Fruit fly (Drosophila melanogaster) whole organism, adult: ENCODE results near the gene phol.

Experiments
- CG11617 ChIP-seq: fragments of 200-800 bp; sonication (Bioruptor generic); optimal IDR thresholded peaks from 2 replicates; lab custom pipeline; 2017; ENCODE audit warnings: mild to moderate bottlenecking, missing biosample characterization, missing genetic modification reagents, missing genetic modification characterization
- CG12768 ChIP-seq: fragments of 200-800 bp; sonication (Bioruptor generic); optimal IDR thresholded peaks from 2 replicates; lab custom pipeline; 2017; ENCODE audit warnings: missing biosample characterization, missing genetic modification characterization, mild to moderate bottlenecking, moderate library complexity, missing genetic modification reagents
- CG14711 ChIP-seq: fragments of 200-800 bp; sonication (Bioruptor generic); optimal IDR thresholded peaks from 2 replicates; lab custom pipeline; 2018; ENCODE audit warnings: missing biosample characterization, mild to moderate bottlenecking, missing genetic modification characterization, moderate library complexity
- CG1620 ChIP-seq: fragments of 200-800 bp; sonication (Bioruptor generic); optimal IDR thresholded peaks from 2 replicates; lab custom pipeline; 2016; ENCODE audit warnings: missing biosample characterization, missing genetic modification characterization
- CG33017 ChIP-seq: fragments of 200-800 bp; sonication (Bioruptor generic); optimal IDR thresholded peaks from 2 replicates; lab custom pipeline; 2018; ENCODE audit warnings: missing biosample characterization, mild to moderate bottlenecking, missing genetic modification characterization, moderate library complexity
- CG5204 ChIP-seq: fragments of 200-800 bp; sonication (Bioruptor generic); optimal IDR thresholded peaks from 2 replicates; lab custom pipeline; 2016; ENCODE audit warnings: missing biosample characterization, missing genetic modification characterization
- CG7045 ChIP-seq: fragments of 200-800 bp; sonication (Bioruptor generic); optimal IDR thresholded peaks from 2 replicates; lab custom pipeline; 2017; ENCODE audit warnings: missing biosample characterization, mild to moderate bottlenecking, missing genetic modification characterization
- CG7101 ChIP-seq: fragments of 200-800 bp; sonication (Bioruptor generic); optimal IDR thresholded peaks from 2 replicates; lab custom pipeline; 2018; ENCODE audit warnings: missing biosample characterization, mild to moderate bottlenecking, missing genetic modification characterization, moderate library complexity
- Clk ChIP-seq: fragments of 200-800 bp; sonication (Bioruptor generic); optimal IDR thresholded peaks from 2 replicates; lab custom pipeline; 2017; ENCODE audit warnings: missing biosample characterization, missing genetic modification characterization
- Crg-1 ChIP-seq: fragments of 200-800 bp; sonication (Bioruptor generic); optimal IDR thresholded peaks from 2 replicates; lab custom pipeline; 2016; ENCODE audit warnings: missing biosample characterization, missing genetic modification characterization
- Hr96 ChIP-seq: fragments of 200-800 bp; sonication (Bioruptor generic); optimal IDR thresholded peaks from 2 replicates; lab custom pipeline; 2016; ENCODE audit warnings: missing biosample characterization, missing genetic modification characterization
- Mnt ChIP-seq: fragments of 200-800 bp; sonication (Bioruptor generic); optimal IDR thresholded peaks from 2 replicates; lab custom pipeline; 2016; ENCODE audit warnings: missing biosample characterization, mild to moderate bottlenecking, missing genetic modification characterization
- bab1 ChIP-seq: fragments of 200-800 bp; sonication (Bioruptor generic); optimal IDR thresholded peaks from 3 replicates; lab custom pipeline; 2019; ENCODE audit warnings: missing biosample characterization, mild to moderate bottlenecking, missing genetic modification characterization, moderate library complexity
- cic ChIP-seq: fragments of 200-800 bp; sonication (Bioruptor generic); optimal IDR thresholded peaks from 2 replicates; lab custom pipeline; 2017; ENCODE audit warnings: missing biosample characterization, mild to moderate bottlenecking, missing genetic modification characterization, moderate library complexity
- cnc ChIP-seq, 2 experiments: fragments of >200 bp; optimal IDR thresholded peaks; 2 replicates each; lab custom pipeline; 2017
- kay ChIP-seq: fragments of 200-800 bp; sonication (Bioruptor generic); peaks from one replicate; lab custom pipeline; 2016; ENCODE audit warnings: missing biosample characterization, missing genetic modification characterization, borderline replicate concordance
- ovo ChIP-seq: fragments of 200-800 bp; sonication (Bioruptor generic); optimal IDR thresholded peaks from 2 replicates; lab custom pipeline; 2016; ENCODE audit warnings: missing biosample characterization, missing genetic modification characterization
- pad ChIP-seq: fragments of 200-800 bp; sonication (Bioruptor generic); optimal IDR thresholded peaks from 3 replicates; lab custom pipeline; 2017; ENCODE audit warnings: missing biosample characterization, missing genetic modification characterization, mild to moderate bottlenecking, moderate library complexity, missing genetic modification reagents
- tj ChIP-seq: fragments of 200-800 bp; sonication (Bioruptor generic); optimal IDR thresholded peaks from 3 replicates; lab custom pipeline; 2017; ENCODE audit warnings: missing biosample characterization, mild to moderate bottlenecking, missing genetic modification characterization, moderate library complexity
- toe ChIP-seq: fragments of 200-800 bp; sonication (Bioruptor generic); optimal IDR thresholded peaks from 2 replicates; lab custom pipeline; 2016; ENCODE audit warnings: missing biosample characterization, missing genetic modification characterization

Gene phol

dm6 chr3L:9420819-9421130 lies 35.3 kb downstream of the phol start:
- TF ChIP-seq Clk: no peak
- TF ChIP-seq kay (GFP tag; lab: Kevin White, UChicago): no peak
- no peak for TF ChIP-seq Hr96 (GFP tag; lab: Kevin White, UChicago)
- TF ChIP-seq Crg-1: no peak
- TF ChIP-seq CG12768 (GFP tag; lab: Kevin White, UChicago): no peak
- TF ChIP-seq cnc (optimal IDR thresholded peaks at IDR 0.05; lab: Kevin White, UChicago): peak; percentile 71 to 73

dm6 chr3L:9420054-9420818 lies 35.8 kb downstream of the phol start:
- TF ChIP-seq CG7101 (peak; percentile 95), pad (GFP tag; lab: Kevin White, UChicago) (peak; percentile 92), CG12768 (GFP tag; lab: Kevin White, UChicago) (peak; percentile 88), Clk (peak; percentile 61), CG5204 (GFP tag; lab: Kevin White, UChicago) (peak; percentile 89), CG7045 (GFP tag; lab: Kevin White, UChicago) (peak; percentile 95), Hr96 (GFP tag; lab: Kevin White, UChicago) (peak; percentile 80), bab1 (GFP tag; lab: Kevin White, UChicago) (peak; percentile 98), CG33017 (tag; lab: Kevin White, UChicago) (peak; percentile 96), Crg-1 (peak; percentile 87), ovo (GFP tag; lab: Kevin White, UChicago) (peak; percentile 84), CG14711 (tag; lab: Kevin White, UChicago) (peak; percentile 91), CG1620 (peak; percentile 84), kay (GFP tag; lab: Kevin White, UChicago) (peak; percentile 96), CG11617 (peak; percentile 95), toe (peak; percentile 58), cic (GFP tag; lab: Kevin White, UChicago) (peak; percentile 87), cnc (optimal IDR thresholded peaks at IDR 0.05; lab: Kevin White, UChicago) (no peak), Mnt (GFP tag; lab: Kevin White, UChicago) (peak; percentile 89), tj (GFP tag; lab: Kevin White, UChicago) (peak; percentile 94)

dm6 chr3L:9419328-9419727 lies 36.8 kb downstream of the phol start:
- TF ChIP-seq bab1 (GFP tag; lab: Kevin White, UChicago): peak; percentile 41
- no peak for TF ChIP-seq Mnt (GFP tag; lab: Kevin White, UChicago)
- TF ChIP-seq Hr96 (GFP tag; lab: Kevin White, UChicago): peak; percentile 38
- no peak for TF ChIP-seq Clk
- no peak for TF ChIP-seq kay (GFP tag; lab: Kevin White, UChicago)
- TF ChIP-seq cnc (optimal IDR thresholded peaks at IDR 0.05; lab: Kevin White, UChicago): peak; percentile 40 to 63
- no peak for TF ChIP-seq cic (GFP tag; lab: Kevin White, UChicago)
- TF ChIP-seq Crg-1: no peak
- peak; percentile 24 for TF ChIP-seq CG12768 (GFP tag; lab: Kevin White, UChicago)
- no peak for TF ChIP-seq pad (GFP tag; lab: Kevin White, UChicago)
- no peak for TF ChIP-seq toe
- no peak for TF ChIP-seq CG1620
- no peak for TF ChIP-seq CG7045 (GFP tag; lab: Kevin White, UChicago)
- TF ChIP-seq CG14711 (tag; lab: Kevin White, UChicago): no peak
- TF ChIP-seq tj (GFP tag; lab: Kevin White, UChicago): peak; percentile 54
- no peak for TF ChIP-seq ovo (GFP tag; lab: Kevin White, UChicago)
- TF ChIP-seq CG11617: no peak
- TF ChIP-seq CG7101: no peak
- TF ChIP-seq CG33017 (tag; lab: Kevin White, UChicago): no peak
- TF ChIP-seq CG5204 (GFP tag; lab: Kevin White, UChicago): peak; percentile 35

- TF ChIP-seq CG33017 (tag; lab: Kevin White, UChicago) (no peak), ovo (GFP tag; lab: Kevin White, UChicago) (no peak), pad (GFP tag; lab: Kevin White, UChicago) (no peak), Hr96 (GFP tag; lab: Kevin White, UChicago) (no peak), Mnt (GFP tag; lab: Kevin White, UChicago) (no peak), Clk (no peak), CG5204 (GFP tag; lab: Kevin White, UChicago) (no peak), toe (no peak), kay (GFP tag; lab: Kevin White, UChicago) (no peak), CG11617 (no peak), Crg-1 (no peak), bab1 (GFP tag; lab: Kevin White, UChicago) (no peak), cic (GFP tag; lab: Kevin White, UChicago) (no peak), CG1620 (no peak), CG7101 (no peak)
These were observed 38.8 kb downstream of the phol start, which contains the start of gene CG3982 for dm6 chr3L:9417288-9417687. TSS of gene CG3982 (minus strand) at chr3L:9417388.

- TF ChIP-seq Mnt (GFP tag; lab: Kevin White, UChicago) (peak; percentile 89), Clk (peak; percentile 62), bab1 (GFP tag; lab: Kevin White, UChicago) (peak; percentile 80), CG1620 (peak; percentile 84), CG11617 (peak; percentile 90), CG14711 (tag; lab: Kevin White, UChicago) (peak; percentile 85), Crg-1 (peak; percentile 77), CG5204 (GFP tag; lab: Kevin White, UChicago) (no peak), kay (GFP tag; lab: Kevin White, UChicago) (peak; percentile 87), ovo (GFP tag; lab: Kevin White, UChicago) (peak; percentile 74), CG7101 (peak; percentile 88), pad (GFP tag; lab: Kevin White, UChicago) (peak; percentile 61), Hr96 (GFP tag; lab: Kevin White, UChicago) (no peak), cic (GFP tag; lab: Kevin White, UChicago) (peak; percentile 66), tj (GFP tag; lab: Kevin White, UChicago) (peak; percentile 72), CG33017 (tag; lab: Kevin White, UChicago) (peak; percentile 84), toe (peak; percentile 91), CG7045 (GFP tag; lab: Kevin White, UChicago) (peak; percentile 83), cnc (optimal IDR thresholded peaks at IDR 0.05; lab: Kevin White, UChicago) (no peak), CG12768 (GFP tag; lab: Kevin White, UChicago) (peak; percentile 78)
These were observed 45.2 kb downstream of the phol start, which contains the start of the genes CG4022 and Cpsf5 for dm6 chr3L:9410754-9411423. TSS of gene CG4022 (minus strand) at chr3L:9410832. TSS of gene Cpsf5 (plus strand) at chr3L:9411038.
